Worm (Caenorhabditis elegans) whole organism, L4 larva: Measurements from ENCODE around the gene srd-27.

Experiments used
- ama-1 ChIP-seq: fragments of 150-350 bp; optimal IDR thresholded peaks from 2 replicates; lab custom pipeline; 2014; ENCODE audit warnings: inconsistent platforms, mixed read lengths
- unc-62 ChIP-seq, 3 experiments: fragments of 150-350 bp in 1 of 3; sonication (generic microtip); optimal IDR thresholded peaks in 2 of 3; peaks in 1 of 3; 1 replicate in 1 of 3; 2 replicates in 2 of 3; lab custom pipeline; 2014 to 2017; ENCODE audit warnings: missing biosample characterization in 3 of 3, missing genetic modification characterization in 3 of 3, missing genetic modification reagents in 3 of 3, missing genotype in 1 of 3

DNA sequence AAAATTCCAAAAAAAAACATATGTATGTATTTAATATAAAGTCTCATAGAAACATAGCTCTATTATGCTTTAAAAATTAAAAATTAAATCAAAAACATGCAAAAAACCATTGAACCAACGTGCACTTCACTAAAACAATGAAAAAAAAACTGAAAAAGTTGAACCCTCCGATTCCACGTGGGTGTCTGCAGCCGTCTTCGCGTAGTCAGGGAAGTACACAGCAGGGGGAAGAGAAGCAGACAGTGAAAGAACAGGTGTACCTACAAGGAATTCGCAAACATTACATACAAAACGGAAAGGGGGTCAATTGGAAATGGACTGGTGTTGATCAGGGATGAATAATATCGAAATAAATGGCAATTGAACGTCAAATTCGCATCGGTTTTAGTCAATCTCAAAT lies 29.2 kb upstream of the srd-27 start:
- no peak for TF ChIP-seq unc-62 (GFP tag; optimal IDR thresholded peaks at IDR 0.05 in 1 of 2; lab: Kevin White, UChicago)
- TF ChIP-seq unc-62 (tag; optimal IDR thresholded peaks at IDR 0.05; lab: Kevin White, UChicago): no peak
- no peak for TF ChIP-seq ama-1 (lab: Kevin White, UChicago)
